Fruit fly (Drosophila melanogaster) whole organism, pupa: Measurements from ENCODE around the gene CG33695.

ENCODE experiments used
- CG15710 ChIP-seq: fragments of 200-800 bp; sonication (Bioruptor generic); optimal IDR thresholded peaks from 2 replicates; lab custom pipeline; 2018; ENCODE audit warnings: missing biosample characterization, mild to moderate bottlenecking, missing genetic modification characterization, moderate library complexity
- CG17806 ChIP-seq: fragments of 200-800 bp; sonication (Bioruptor generic); optimal IDR thresholded peaks from 2 replicates; lab custom pipeline; 2018; ENCODE audit warnings: missing biosample characterization, mild to moderate bottlenecking, missing genetic modification characterization, moderate library complexity
- CG34367 ChIP-seq: fragments of 200-800 bp; sonication (Bioruptor generic); optimal IDR thresholded peaks from 2 replicates; lab custom pipeline; 2018; ENCODE audit warnings: missing biosample characterization, mild to moderate bottlenecking, missing genetic modification characterization
- CG4496 ChIP-seq: fragments of 200-800 bp; sonication (Bioruptor generic); IDR thresholded peaks from 3 replicates; pipeline ENCODE4 v1.3.6; 2022; ENCODE audit warnings: missing biosample characterization, missing genetic modification characterization
- CG8301 ChIP-seq: fragments of 200-800 bp; sonication (Bioruptor generic); optimal IDR thresholded peaks from 2 replicates; lab custom pipeline; 2018; ENCODE audit warnings: missing biosample characterization, mild to moderate bottlenecking, missing genetic modification characterization
- D1 ChIP-seq: fragments of 200-800 bp; sonication (Bioruptor generic); optimal IDR thresholded peaks from 2 replicates; lab custom pipeline; 2018; ENCODE audit warnings: missing biosample characterization, mild to moderate bottlenecking, missing genetic modification characterization, moderate library complexity
- EcR ChIP-seq: fragments of 200-800 bp; sonication (Bioruptor generic); optimal IDR thresholded peaks from 3 replicates; lab custom pipeline; 2019; ENCODE audit warnings: missing biosample characterization, missing genetic modification characterization, mild to moderate bottlenecking, moderate library complexity, missing genetic modification reagents
- Pif1A ChIP-seq: fragments of 200-800 bp; sonication (Bioruptor generic); optimal IDR thresholded peaks from 3 replicates; lab custom pipeline; 2016; ENCODE audit warnings: missing biosample characterization, missing genetic modification characterization
- Snoo ChIP-seq: fragments of 200-800 bp; sonication (Bioruptor generic); optimal IDR thresholded peaks from 3 replicates; lab custom pipeline; 2017; ENCODE audit warnings: missing biosample characterization, mild to moderate bottlenecking, missing genetic modification characterization, inconsistent platforms
- fd96Ca ChIP-seq: fragments of 200-800 bp; sonication (Bioruptor generic); IDR thresholded peaks from 3 replicates; pipeline ENCODE4 v1.3.6; 2022; ENCODE audit warnings: missing biosample characterization, missing genetic modification characterization
- gl ChIP-seq: fragments of 200-800 bp; sonication (Bioruptor generic); optimal IDR thresholded peaks from 2 replicates; lab custom pipeline; 2018; ENCODE audit warnings: missing biosample characterization, mild to moderate bottlenecking, missing genetic modification characterization

dm6 chr2L:11302507-11302906 is 24.7 kb downstream of the CG33695 start:
- TF ChIP-seq CG15710 (tag; lab: Kevin White, UChicago) (no peak), CG34367 (tag; lab: Kevin White, UChicago) (no peak), EcR (GFP tag; lab: Kevin White, UChicago) (no peak), gl (tag; lab: Kevin White, UChicago) (no peak), D1 (tag; lab: Kevin White, UChicago) (no peak), fd96Ca (GFP tag; lab: Robert Waterston, UW) (no peak), Snoo (tag; lab: Kevin White, UChicago) (no peak), CG8301 (tag; lab: Kevin White, UChicago) (no peak), CG17806 (tag; lab: Kevin White, UChicago) (no peak), Pif1A (GFP tag; lab: Kevin White, UChicago) (no peak), CG4496 (GFP tag; lab: Robert Waterston, UW) (no peak)
